Worm (Caenorhabditis elegans) whole organism, midembryonic: ENCODE data around the gene F23F1.6.

Experiments used
- T22C8.4 ChIP-seq: fragments of 200-800 bp; sonication (Bioruptor generic); IDR thresholded peaks from 2 replicates; pipeline ENCODE4 v1.3.6; 2022; ENCODE audit warnings: missing genetic modification characterization, missing compliant biosample characterization
- cog-1 ChIP-seq: sonication (generic microtip); optimal IDR thresholded peaks from 2 replicates; lab custom pipeline; 2016; ENCODE audit warnings: missing genetic modification characterization, missing compliant biosample characterization
- flt-1 ChIP-seq: fragments of 200-800 bp; sonication (Bioruptor generic); IDR thresholded peaks from 2 replicates; pipeline ENCODE4 v1.3.6; 2022; ENCODE audit warnings: missing genetic modification characterization, missing compliant biosample characterization
- klf-2 ChIP-seq: fragments of 200-800 bp; sonication (Bioruptor generic); conservative IDR thresholded peaks from 2 replicates; pipeline ENCODE4 v1.3.6; 2022; ENCODE audit warnings: missing genetic modification reagents, missing genetic modification characterization, missing compliant biosample characterization
- med-1 ChIP-seq: sonication (generic microtip); optimal IDR thresholded peaks from 2 replicates; lab custom pipeline; 2017; ENCODE audit warnings: missing genetic modification characterization, mild to moderate bottlenecking, missing compliant biosample characterization, antibody characterized with exemption, missing genetic modification reagents; ENCODE audit not compliant: insufficient read depth
- ref-1 ChIP-seq: fragments of 200-800 bp; sonication (Bioruptor generic); conservative IDR thresholded peaks from 2 replicates; pipeline ENCODE4 v1.3.6; 2022; ENCODE audit warnings: missing genetic modification reagents, missing genetic modification characterization, missing compliant biosample characterization
- tab-1 ChIP-seq: fragments of 200-800 bp; sonication (Bioruptor generic); IDR thresholded peaks from 2 replicates; pipeline ENCODE4 v1.3.6; 2022; ENCODE audit warnings: missing genetic modification characterization, missing compliant biosample characterization
- ztf-23 ChIP-seq: fragments of 200-800 bp; sonication (Bioruptor generic); IDR thresholded peaks from 2 replicates; pipeline ENCODE4 v1.3.6; 2022; ENCODE audit warnings: missing genetic modification reagents, missing genetic modification characterization, missing compliant biosample characterization
- ztf-29 ChIP-seq: fragments of 200-800 bp; sonication (Bioruptor generic); IDR thresholded peaks from 2 replicates; pipeline ENCODE4 v1.3.6; 2022; ENCODE audit warnings: missing genetic modification reagents, missing genetic modification characterization, missing compliant biosample characterization

Gene F23F1.6

ce11 chrII:6349-6748 is 30.8 kb downstream of the F23F1.6 start, which contains the start of gene osta-1:
osta-1 (plus strand) TSS chrII:6657.
- no peak for TF ChIP-seq ztf-29 (GFP tag; lab: Robert Waterston, UW)
- TF ChIP-seq klf-2 (GFP tag; lab: Robert Waterston, UW), result no peak
- no peak for TF ChIP-seq T22C8.4
- no peak for TF ChIP-seq ref-1 (GFP tag; lab: Robert Waterston, UW)
- no peak for TF ChIP-seq med-1
- no peak for TF ChIP-seq tab-1
- no peak for TF ChIP-seq flt-1
- no peak for TF ChIP-seq cog-1 (tag; lab: Kevin White, UChicago)
- no peak for TF ChIP-seq ztf-23

- no peak for TF ChIP-seq tab-1
Measured at ce11 chrII:4793-5192, 32.3 kb downstream of the F23F1.6 start.

DNA sequence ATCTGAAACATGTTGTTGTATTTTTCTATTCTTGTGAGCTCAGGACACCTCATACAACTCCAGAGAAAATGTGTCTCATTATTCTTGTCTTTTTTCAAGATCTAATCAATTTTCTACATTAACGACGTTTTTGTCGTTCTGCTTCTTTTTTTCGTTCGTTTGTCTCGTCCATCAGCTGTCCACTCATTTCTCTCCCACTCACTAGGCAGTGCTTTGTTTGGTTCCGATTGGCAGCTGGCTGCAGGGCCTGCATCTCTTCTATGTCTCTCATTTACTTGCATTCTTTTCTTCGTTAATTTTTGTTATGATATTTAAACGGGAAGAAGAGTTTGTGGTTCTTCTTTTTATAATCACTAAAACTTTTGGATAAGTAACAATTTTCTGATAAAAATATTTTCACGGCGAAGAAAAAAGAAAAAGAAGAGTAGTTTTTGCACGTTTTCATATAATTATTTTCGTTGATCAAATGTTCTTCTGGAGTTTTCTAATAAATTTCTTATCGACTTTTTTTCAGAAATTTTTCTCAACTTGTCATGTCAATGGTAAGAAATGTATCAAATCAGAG is 35.7 kb downstream of the F23F1.6 start, which contains the start of gene 2L52.1:
TSS of gene 2L52.1 (plus strand) at position 515 of the 565 bp plus-strand sequence.
- TF ChIP-seq tab-1 (no peak), klf-2 (GFP tag; lab: Robert Waterston, UW) (no peak), cog-1 (tag; lab: Kevin White, UChicago) (no peak), ztf-29 (GFP tag; lab: Robert Waterston, UW) (no peak), flt-1 (no peak), med-1 (no peak)

DNA sequence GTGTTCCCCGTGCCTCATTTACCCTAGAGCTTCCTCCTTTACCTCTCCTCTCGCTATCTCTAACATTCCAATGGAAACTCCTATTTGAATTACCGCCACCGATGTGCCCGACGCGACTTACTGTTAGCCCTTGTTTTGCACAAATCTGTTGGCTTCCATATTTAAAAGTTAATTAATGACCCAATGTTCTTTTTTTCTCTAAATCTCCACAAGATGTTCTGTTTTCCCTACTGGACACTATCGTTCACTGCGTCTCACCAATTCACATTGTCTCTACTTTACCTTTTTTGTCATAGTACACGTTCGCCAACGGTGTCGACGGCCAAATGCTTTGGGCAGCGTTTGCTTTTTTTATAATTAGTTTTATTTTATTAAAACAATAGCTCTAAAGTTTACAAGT is 36.5 kb downstream of the F23F1.6 start:
- no peak for TF ChIP-seq ztf-29 (GFP tag; lab: Robert Waterston, UW)
- TF ChIP-seq klf-2 (GFP tag; lab: Robert Waterston, UW), result no peak
- TF ChIP-seq ref-1 (GFP tag; lab: Robert Waterston, UW), result no peak
- no peak for TF ChIP-seq ztf-23
- TF ChIP-seq flt-1, result no peak
- no peak for TF ChIP-seq cog-1 (tag; lab: Kevin White, UChicago)
- no peak for TF ChIP-seq tab-1
- TF ChIP-seq T22C8.4, result no peak
- no peak for TF ChIP-seq med-1
